Fruit fly (Drosophila melanogaster) whole organism, embryonic: ENCODE data around the gene cno.

ENCODE experiments used
- Antp ChIP-seq: fragments of 200-800 bp; sonication (Bioruptor generic); optimal IDR thresholded peaks from 3 replicates; lab custom pipeline; 2016; ENCODE audit warnings: missing biosample characterization, missing genetic modification characterization
- B-H1 ChIP-seq: fragments of 200-800 bp; sonication (Bioruptor generic); IDR thresholded peaks from 3 replicates; pipeline ENCODE4 v1.3.6; 2022; ENCODE audit warnings: missing biosample characterization, missing genetic modification characterization
- CG10274 ChIP-seq: fragments of 200-800 bp; sonication (Bioruptor generic); optimal IDR thresholded peaks from 3 replicates; lab custom pipeline; 2017; ENCODE audit warnings: missing biosample characterization, mild to moderate bottlenecking, missing genetic modification characterization
- CG10979 ChIP-seq: fragments of 200-800 bp; sonication (Bioruptor generic); optimal IDR thresholded peaks from 2 replicates; lab custom pipeline; 2018; ENCODE audit warnings: missing biosample characterization, mild to moderate bottlenecking, missing genetic modification characterization, moderate library complexity
- CG11085 ChIP-seq: fragments of 200-800 bp; sonication (Bioruptor generic); IDR thresholded peaks from 2 replicates; pipeline ENCODE4 v1.3.6; 2022; ENCODE audit warnings: missing biosample characterization, missing genetic modification characterization
- CG12071 ChIP-seq: fragments of 200-800 bp; sonication (Bioruptor generic); optimal IDR thresholded peaks from 3 replicates; lab custom pipeline; 2018; ENCODE audit warnings: missing biosample characterization, mild to moderate bottlenecking, missing genetic modification characterization
- CG12391 ChIP-seq: fragments of 200-800 bp; sonication (Bioruptor generic); optimal IDR thresholded peaks from 3 replicates; lab custom pipeline; 2018; ENCODE audit warnings: missing biosample characterization, mild to moderate bottlenecking, missing genetic modification characterization, moderate library complexity
- CG16815 ChIP-seq: fragments of 200-800 bp; sonication (Bioruptor generic); optimal IDR thresholded peaks from 3 replicates; lab custom pipeline; 2017; ENCODE audit warnings: missing biosample characterization, mild to moderate bottlenecking, missing genetic modification characterization
- CG17186 ChIP-seq: fragments of 200-800 bp; sonication (Bioruptor generic); optimal IDR thresholded peaks from 3 replicates; lab custom pipeline; 2017; ENCODE audit warnings: missing biosample characterization, missing genetic modification reagents, missing genetic modification characterization
- CG18262 ChIP-seq: fragments of 200-800 bp; optimal IDR thresholded peaks from 3 replicates; lab custom pipeline; 2019; ENCODE audit warnings: missing biosample characterization, mild to moderate bottlenecking, missing genetic modification characterization, moderate library complexity
- CG3065 ChIP-seq: fragments of 200-800 bp; sonication (Bioruptor generic); optimal IDR thresholded peaks from 2 replicates; lab custom pipeline; 2016; ENCODE audit warnings: missing biosample characterization, missing genetic modification characterization
- CG3407 ChIP-seq: fragments of 200-800 bp; sonication (Bioruptor generic); optimal IDR thresholded peaks from 2 replicates; lab custom pipeline; 2018; ENCODE audit warnings: missing biosample characterization, mild to moderate bottlenecking, missing genetic modification characterization
- CG3838 ChIP-seq: fragments of 200-800 bp; sonication (Bioruptor generic); optimal IDR thresholded peaks from 3 replicates; lab custom pipeline; 2016; ENCODE audit warnings: missing biosample characterization, missing genetic modification characterization
- CG4617 ChIP-seq: fragments of 200-800 bp; sonication (Bioruptor generic); optimal IDR thresholded peaks from 3 replicates; lab custom pipeline; 2016; ENCODE audit warnings: missing biosample characterization, missing genetic modification characterization, borderline replicate concordance
- CG4854 ChIP-seq: fragments of 200-800 bp; sonication (Bioruptor generic); optimal IDR thresholded peaks from 2 replicates; lab custom pipeline; 2016; ENCODE audit warnings: missing biosample characterization, missing genetic modification characterization, inconsistent platforms
- CG5953 ChIP-seq: fragments of 200-800 bp; sonication (Bioruptor generic); IDR thresholded peaks from 2 replicates; pipeline ENCODE4 v1.3.6; 2022; ENCODE audit warnings: missing biosample characterization, missing genetic modification characterization
- CG6254 ChIP-seq: fragments of 200-800 bp; sonication (Bioruptor generic); optimal IDR thresholded peaks from 3 replicates; lab custom pipeline; 2017; ENCODE audit warnings: mild to moderate bottlenecking, missing biosample characterization, missing genetic modification reagents, missing genetic modification characterization
- CG6654 ChIP-seq: fragments of 200-800 bp; sonication (Bioruptor generic); optimal IDR thresholded peaks from 2 replicates; lab custom pipeline; 2017; ENCODE audit warnings: missing biosample characterization, mild to moderate bottlenecking, missing genetic modification characterization
- CG7963 ChIP-seq: fragments of 200-800 bp; sonication (Bioruptor generic); IDR thresholded peaks from 3 replicates; pipeline ENCODE4 v1.3.6; 2022; ENCODE audit warnings: missing biosample characterization, missing genetic modification characterization; ENCODE audit not compliant: partially characterized antibody
- CG8290 ChIP-seq, 3 experiments: fragments of 200-800 bp; sonication (Bioruptor generic); optimal IDR thresholded peaks; 2 replicates each; lab custom pipeline; 2016 to 2019; ENCODE audit warnings: missing biosample characterization in 3 of 3, missing genetic modification characterization in 3 of 3, mild to moderate bottlenecking in 2 of 3, moderate library complexity in 1 of 3
- CG8388 ChIP-seq: fragments of 200-800 bp; sonication (Bioruptor generic); optimal IDR thresholded peaks from 2 replicates; lab custom pipeline; 2019; ENCODE audit warnings: missing biosample characterization, mild to moderate bottlenecking, missing genetic modification characterization, moderate library complexity
- CG9609 ChIP-seq: fragments of 200-800 bp; sonication (Bioruptor generic); optimal IDR thresholded peaks from 3 replicates; lab custom pipeline; 2016; ENCODE audit warnings: missing biosample characterization, missing genetic modification characterization
- CG9932 ChIP-seq: fragments of 200-800 bp; sonication (Bioruptor generic); IDR thresholded peaks from 2 replicates; pipeline ENCODE4 v1.3.6; 2022; ENCODE audit warnings: missing biosample characterization, missing genetic modification characterization
- CHES-1-like ChIP-seq: fragments of 200-800 bp; sonication (Bioruptor generic); optimal IDR thresholded peaks from 2 replicates; lab custom pipeline; 2016; ENCODE audit warnings: missing biosample characterization, missing genetic modification characterization
- D19B ChIP-seq: fragments of 200-800 bp; sonication (Bioruptor generic); optimal IDR thresholded peaks from 2 replicates; lab custom pipeline; 2017; ENCODE audit warnings: missing biosample characterization, mild to moderate bottlenecking, missing genetic modification characterization
- Dip3 ChIP-seq: fragments of 200-800 bp; sonication (Bioruptor generic); optimal IDR thresholded peaks from 3 replicates; lab custom pipeline; 2016; ENCODE audit warnings: missing biosample characterization, missing genetic modification characterization
- GATAe ChIP-seq: fragments of 200-800 bp; sonication (Bioruptor generic); conservative IDR thresholded peaks from 2 replicates; pipeline ENCODE4 v1.3.6; 2022; ENCODE audit warnings: missing biosample characterization, missing genetic modification characterization
- HLHmδ ChIP-seq: fragments of 200-800 bp; sonication (Bioruptor generic); optimal IDR thresholded peaks from 2 replicates; lab custom pipeline; 2018; ENCODE audit warnings: missing biosample characterization, mild to moderate bottlenecking, missing genetic modification characterization, moderate library complexity
- Hand ChIP-seq: fragments of 200-800 bp; sonication (Bioruptor generic); optimal IDR thresholded peaks from 2 replicates; lab custom pipeline; 2017; ENCODE audit warnings: mild to moderate bottlenecking, missing biosample characterization, missing genetic modification reagents, missing genetic modification characterization
- Oli ChIP-seq: fragments of 200-800 bp; sonication (Bioruptor generic); optimal IDR thresholded peaks from 2 replicates; lab custom pipeline; 2018; ENCODE audit warnings: missing biosample characterization, mild to moderate bottlenecking, missing genetic modification characterization, moderate library complexity
- ci ChIP-seq: fragments of 200-800 bp; sonication (Bioruptor generic); IDR thresholded peaks from 3 replicates; pipeline ENCODE4 v1.3.6; 2022; ENCODE audit warnings: missing biosample characterization, missing genetic modification characterization
- fd3F ChIP-seq: fragments of 200-800 bp; sonication (Bioruptor generic); optimal IDR thresholded peaks from 2 replicates; lab custom pipeline; 2018; ENCODE audit warnings: missing biosample characterization, mild to moderate bottlenecking, missing genetic modification characterization, moderate library complexity
- ftz-f1 ChIP-seq: fragments of 200-800 bp; sonication (Bioruptor generic); optimal IDR thresholded peaks from 2 replicates; lab custom pipeline; 2016; ENCODE audit warnings: missing biosample characterization, missing genetic modification characterization
- gfzf ChIP-seq: fragments of 200-800 bp; sonication (Bioruptor generic); optimal IDR thresholded peaks from 2 replicates; lab custom pipeline; 2016; ENCODE audit warnings: missing biosample characterization, mild to moderate bottlenecking, missing genetic modification characterization, moderate library complexity
- grn ChIP-seq: fragments of 200-800 bp; sonication (Bioruptor generic); optimal IDR thresholded peaks from 3 replicates; lab custom pipeline; 2017; ENCODE audit warnings: missing biosample characterization, missing genetic modification characterization
- her ChIP-seq: fragments of 200-800 bp; sonication (Bioruptor generic); optimal IDR thresholded peaks from 2 replicates; lab custom pipeline; 2016; ENCODE audit warnings: missing biosample characterization, missing genetic modification characterization
- ken ChIP-seq: fragments of 200-800 bp; sonication (Bioruptor generic); IDR thresholded peaks from 3 replicates; pipeline ENCODE4 v1.3.6; 2022; ENCODE audit warnings: missing biosample characterization, missing genetic modification characterization
- odd ChIP-seq: fragments of 200-800 bp; sonication (Bioruptor generic); optimal IDR thresholded peaks from 2 replicates; lab custom pipeline; 2017; ENCODE audit warnings: missing biosample characterization, mild to moderate bottlenecking, missing genetic modification characterization
- otp ChIP-seq: fragments of 200-800 bp; sonication (Bioruptor generic); IDR thresholded peaks from 3 replicates; pipeline ENCODE4, ENCODE4 v1.3.6; 2022; ENCODE audit warnings: missing biosample characterization, missing genetic modification characterization
- scrt ChIP-seq: fragments of 200-800 bp; sonication (Bioruptor generic); optimal IDR thresholded peaks from 2 replicates; lab custom pipeline; 2018; ENCODE audit warnings: missing biosample characterization, mild to moderate bottlenecking, missing genetic modification characterization, moderate library complexity
- sima ChIP-seq: fragments of 200-800 bp; sonication (Bioruptor generic); optimal IDR thresholded peaks from 2 replicates; lab custom pipeline; 2016; ENCODE audit warnings: missing biosample characterization, missing genetic modification characterization
- stwl ChIP-seq: fragments of 200-800 bp; sonication (Bioruptor generic); optimal IDR thresholded peaks from 3 replicates; lab custom pipeline; 2018; ENCODE audit warnings: missing biosample characterization, mild to moderate bottlenecking, missing genetic modification characterization, moderate library complexity
- wdn ChIP-seq: fragments of 200-800 bp; sonication (Bioruptor generic); IDR thresholded peaks from 2 replicates; pipeline ENCODE4 v1.3.6; 2022; ENCODE audit warnings: missing biosample characterization, missing genetic modification characterization
- wek ChIP-seq: fragments of 200-800 bp; sonication (Bioruptor generic); optimal IDR thresholded peaks from 3 replicates; lab custom pipeline; 2018; ENCODE audit warnings: missing biosample characterization, mild to moderate bottlenecking, missing genetic modification characterization, moderate library complexity
- zfh1 ChIP-seq: fragments of 200-800 bp; sonication (Bioruptor generic); IDR thresholded peaks from 3 replicates; pipeline ENCODE4 v1.3.6; 2022; ENCODE audit warnings: missing biosample characterization, missing genetic modification characterization

Gene cno

DNA sequence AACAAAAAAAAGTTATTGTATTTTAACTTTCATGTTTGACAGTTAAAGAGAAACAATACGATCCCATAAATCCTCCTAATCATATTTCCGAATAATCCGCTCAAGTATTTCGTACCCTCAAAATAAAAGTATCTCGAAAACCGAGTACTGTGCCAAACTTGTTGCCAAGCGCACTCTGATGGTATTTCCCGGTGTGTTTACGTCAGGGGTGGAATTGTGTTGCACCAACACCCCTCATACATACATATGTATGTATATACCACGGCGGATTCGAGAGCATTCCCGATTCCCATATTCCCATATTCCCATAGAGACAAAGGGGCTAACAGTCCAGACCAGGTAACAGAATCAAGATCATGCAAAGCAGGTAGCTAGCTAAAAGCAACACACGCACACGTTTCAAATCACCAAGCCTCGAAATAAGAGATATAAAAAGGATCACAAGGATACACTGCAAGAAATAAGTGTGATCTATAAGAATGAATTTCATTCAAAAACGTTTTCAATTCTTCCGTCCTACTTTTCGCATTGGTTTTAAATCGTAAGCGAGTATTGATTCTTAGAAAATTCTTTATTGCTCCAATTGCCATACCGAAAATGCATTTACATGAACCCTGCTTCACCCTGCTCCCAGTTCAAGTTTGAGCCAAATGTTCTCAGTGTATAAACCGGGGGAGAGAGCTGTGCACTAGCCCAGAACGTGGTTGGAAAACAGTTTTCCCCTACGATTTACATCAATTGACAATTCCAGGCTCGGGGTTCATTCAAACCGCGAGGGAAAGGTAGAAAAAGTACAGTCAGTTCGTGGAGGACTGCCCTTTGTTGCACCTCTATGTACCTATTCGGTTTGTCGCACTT, 5.1 kb downstream of the cno start (continued):
- peak; percentile 82 for TF ChIP-seq CG8388 (GFP tag; lab: Kevin White, UChicago)
- peak; percentile 95 for TF ChIP-seq CG18262
- peak; percentile 68; the same call in 2 of the 3 replicates for TF ChIP-seq otp (GFP tag; lab: Robert Waterston, UW)
- TF ChIP-seq grn (GFP tag; lab: Kevin White, UChicago), result peak; percentile 51
- no peak for TF ChIP-seq CG5953 (GFP tag; lab: Robert Waterston, UW)
- TF ChIP-seq D19B, result no peak
- TF ChIP-seq HLHmδ (GFP tag; lab: Kevin White, UChicago), result peak; percentile 13
- TF ChIP-seq CG7963 (GFP tag; lab: Robert Waterston, UW), result no peak
- TF ChIP-seq Oli, result peak; percentile 71
- TF ChIP-seq Hand (GFP tag; lab: Kevin White, UChicago), result no peak
- no peak for TF ChIP-seq CG3838 (GFP tag; lab: Kevin White, UChicago)
- peak; percentile 18 for TF ChIP-seq Dip3
- TF ChIP-seq B-H1, result no peak
- peak; percentile 55 for TF ChIP-seq CG3407 (GFP tag; lab: Kevin White, UChicago)
- peak; percentile 78 for TF ChIP-seq CG6254 (GFP tag; lab: Kevin White, UChicago)
- TF ChIP-seq Antp (GFP tag; lab: Kevin White, UChicago), result peak; percentile 80
- peak; percentile 87 for TF ChIP-seq CG12391 (tag; lab: Kevin White, UChicago)
- no peak for TF ChIP-seq CG9932 (GFP tag; lab: Robert Waterston, UW)
- TF ChIP-seq fd3F (GFP tag; lab: Kevin White, UChicago), result no peak
- peak; percentile 90 for TF ChIP-seq CG16815 (GFP tag; lab: Kevin White, UChicago)
- peak; percentile 95 for TF ChIP-seq CG10979 (tag; lab: Kevin White, UChicago)
- peak; percentile 58 for TF ChIP-seq CG3065 (GFP tag; lab: Kevin White, UChicago)
- TF ChIP-seq scrt, result no peak
- peak; percentile 70 for TF ChIP-seq stwl (tag; lab: Kevin White, UChicago)
- TF ChIP-seq CG9609 (GFP tag; lab: Kevin White, UChicago), result peak; percentile 77
- TF ChIP-seq ftz-f1 (GFP tag; lab: Kevin White, UChicago), result no peak
- peak; percentile 27 for TF ChIP-seq CG4617 (GFP tag; lab: Kevin White, UChicago)
- peak; percentile 92 for TF ChIP-seq zfh1 (GFP tag; lab: Robert Waterston, UW)
- TF ChIP-seq CG12071 (GFP tag; lab: Kevin White, UChicago), result no peak
- no peak for TF ChIP-seq wdn (GFP tag; lab: Robert Waterston, UW)
- no peak for TF ChIP-seq GATAe (GFP tag; lab: Robert Waterston, UW)
- peak; percentile 14 for TF ChIP-seq CG17186 (GFP tag; lab: Kevin White, UChicago)
- peak; percentile 85 for TF ChIP-seq CG8290 (GFP tag; optimal IDR thresholded peaks at IDR 0.05; lab: Kevin White, UChicago)
- TF ChIP-seq CG8290 (tag; optimal IDR thresholded peaks at IDR 0.05; lab: Kevin White, UChicago), result peak in 1 of 2 experiments; percentile 72
- no peak for TF ChIP-seq sima (GFP tag; lab: Kevin White, UChicago)
- TF ChIP-seq ci (GFP tag; lab: Robert Waterston, UW), result peak; percentile 81
- TF ChIP-seq ken (GFP tag; lab: Robert Waterston, UW), result no peak
- TF ChIP-seq CG6654 (GFP tag; lab: Kevin White, UChicago), result no peak
- peak; percentile 46 for TF ChIP-seq wek (GFP tag; lab: Kevin White, UChicago)
- peak; percentile 69 for TF ChIP-seq CHES-1-like (GFP tag; lab: Kevin White, UChicago)
- TF ChIP-seq gfzf (GFP tag; lab: Kevin White, UChicago), result no peak
- peak; percentile 53 for TF ChIP-seq CG4854 (GFP tag; lab: Kevin White, UChicago)
- no peak for TF ChIP-seq CG10274
- no peak for TF ChIP-seq CG11085 (GFP tag; lab: Robert Waterston, UW)
- peak; percentile 66 for TF ChIP-seq her (GFP tag; lab: Kevin White, UChicago)
- TF ChIP-seq odd (GFP tag; lab: Kevin White, UChicago), result peak; percentile 12
